Fruit fly (Drosophila melanogaster): ENCODE measurements around the gene CG9222.

The CG9222 gene

dm6 chr2L:6160100-6160499 is 29.3 kb downstream of the CG9222 start, which contains the start of gene CG13989:
TSS of gene CG13989 (plus strand) at chr2L:6160400.
- no peak for TF ChIP-seq CG14711 (tag; optimal IDR thresholded peaks at IDR 0.05)
- no peak for TF ChIP-seq Crg-1 (GFP tag; optimal IDR thresholded peaks at IDR 0.05)
- no peak for TF ChIP-seq Hr96 (GFP tag; optimal IDR thresholded peaks at IDR 0.05)
- no peak for TF ChIP-seq kay (GFP tag; ENCODE audit: borderline replicate concordance)
- no peak for TF ChIP-seq Clk (GFP tag; optimal IDR thresholded peaks at IDR 0.05)
- TF ChIP-seq CG12768 (GFP tag; optimal IDR thresholded peaks at IDR 0.05) = no peak
- no peak for TF ChIP-seq CG7101 (tag; optimal IDR thresholded peaks at IDR 0.05)
- no peak for TF ChIP-seq cic (GFP tag; optimal IDR thresholded peaks at IDR 0.05)
- no peak for TF ChIP-seq CG1620 (GFP tag; optimal IDR thresholded peaks at IDR 0.05)
- no peak for TF ChIP-seq toe (GFP tag; optimal IDR thresholded peaks at IDR 0.05)
- no peak for TF ChIP-seq cnc (optimal IDR thresholded peaks at IDR 0.05)
- no peak for TF ChIP-seq pad (GFP tag; optimal IDR thresholded peaks at IDR 0.05)
- no peak for TF ChIP-seq CG5204 (GFP tag; optimal IDR thresholded peaks at IDR 0.05)
- TF ChIP-seq CG33017 (tag; optimal IDR thresholded peaks at IDR 0.05) = no peak
- no peak for TF ChIP-seq CG7045 (GFP tag; optimal IDR thresholded peaks at IDR 0.05)

- TF ChIP-seq ovo (GFP tag; optimal IDR thresholded peaks at IDR 0.05) = no peak
Measured at dm6 chr2L:6165686-6166085, 34.9 kb downstream of the CG9222 start.

dm6 chr2L:6169119-6169518 is 38.3 kb downstream of the CG9222 start:
- no peak for TF ChIP-seq kay (GFP tag; ENCODE audit: borderline replicate concordance)
- no peak for TF ChIP-seq cnc (optimal IDR thresholded peaks at IDR 0.05)
- TF ChIP-seq cic (GFP tag; optimal IDR thresholded peaks at IDR 0.05) = no peak
- no peak for TF ChIP-seq CG7045 (GFP tag; optimal IDR thresholded peaks at IDR 0.05)
- TF ChIP-seq Clk (GFP tag; optimal IDR thresholded peaks at IDR 0.05) = no peak
- no peak for TF ChIP-seq pad (GFP tag; optimal IDR thresholded peaks at IDR 0.05)
- TF ChIP-seq ovo (GFP tag; optimal IDR thresholded peaks at IDR 0.05) = no peak
- TF ChIP-seq Crg-1 (GFP tag; optimal IDR thresholded peaks at IDR 0.05) = no peak
- no peak for TF ChIP-seq CG11617 (GFP tag; optimal IDR thresholded peaks at IDR 0.05)
- no peak for TF ChIP-seq Hr96 (GFP tag; optimal IDR thresholded peaks at IDR 0.05)
- TF ChIP-seq CG12768 (GFP tag; optimal IDR thresholded peaks at IDR 0.05) = no peak
- no peak for TF ChIP-seq tj (GFP tag; optimal IDR thresholded peaks at IDR 0.05)
- no peak for TF ChIP-seq CG33017 (tag; optimal IDR thresholded peaks at IDR 0.05)
- TF ChIP-seq CG1620 (GFP tag; optimal IDR thresholded peaks at IDR 0.05) = no peak
- TF ChIP-seq Mnt (GFP tag; optimal IDR thresholded peaks at IDR 0.05) = no peak
- TF ChIP-seq CG7101 (tag; optimal IDR thresholded peaks at IDR 0.05) = no peak

- no peak for TF ChIP-seq CG33017 (tag; optimal IDR thresholded peaks at IDR 0.05)
- no peak for TF ChIP-seq ovo (GFP tag; optimal IDR thresholded peaks at IDR 0.05)
- TF ChIP-seq CG5204 (GFP tag; optimal IDR thresholded peaks at IDR 0.05) = no peak
- TF ChIP-seq kay (GFP tag; ENCODE audit: borderline replicate concordance) = no peak
- TF ChIP-seq CG14711 (tag; optimal IDR thresholded peaks at IDR 0.05) = no peak
- TF ChIP-seq CG11617 (GFP tag; optimal IDR thresholded peaks at IDR 0.05) = no peak
- TF ChIP-seq CG12768 (GFP tag; optimal IDR thresholded peaks at IDR 0.05) = no peak
- no peak for TF ChIP-seq tj (GFP tag; optimal IDR thresholded peaks at IDR 0.05)
- no peak for TF ChIP-seq Hr96 (GFP tag; optimal IDR thresholded peaks at IDR 0.05)
- TF ChIP-seq pad (GFP tag; optimal IDR thresholded peaks at IDR 0.05) = no peak
- TF ChIP-seq CG7045 (GFP tag; optimal IDR thresholded peaks at IDR 0.05) = no peak
- TF ChIP-seq Crg-1 (GFP tag; optimal IDR thresholded peaks at IDR 0.05) = no peak
- no peak for TF ChIP-seq Mnt (GFP tag; optimal IDR thresholded peaks at IDR 0.05)
- TF ChIP-seq toe (GFP tag; optimal IDR thresholded peaks at IDR 0.05) = no peak
- TF ChIP-seq cnc (optimal IDR thresholded peaks at IDR 0.05) = no peak
Measured at dm6 chr2L:6171166-6171565, 40.3 kb downstream of the CG9222 start.

- TF ChIP-seq CG11617 (GFP tag; optimal IDR thresholded peaks at IDR 0.05) (no peak), pad (GFP tag; optimal IDR thresholded peaks at IDR 0.05) (no peak), CG7101 (tag; optimal IDR thresholded peaks at IDR 0.05) (no peak), Mnt (GFP tag; optimal IDR thresholded peaks at IDR 0.05) (no peak), CG14711 (tag; optimal IDR thresholded peaks at IDR 0.05) (no peak), Hr96 (GFP tag; optimal IDR thresholded peaks at IDR 0.05) (no peak)
Measured at dm6 chr2L:6172996-6173395, 42.2 kb downstream of the CG9222 start.

- TF ChIP-seq kay (GFP tag; ENCODE audit: borderline replicate concordance) = no peak
- no peak for TF ChIP-seq CG1620 (GFP tag; optimal IDR thresholded peaks at IDR 0.05)
- no peak for TF ChIP-seq pad (GFP tag; optimal IDR thresholded peaks at IDR 0.05)
- no peak for TF ChIP-seq CG7101 (tag; optimal IDR thresholded peaks at IDR 0.05)
- TF ChIP-seq CG11617 (GFP tag; optimal IDR thresholded peaks at IDR 0.05) = no peak
- no peak for TF ChIP-seq Clk (GFP tag; optimal IDR thresholded peaks at IDR 0.05)
- TF ChIP-seq Mnt (GFP tag; optimal IDR thresholded peaks at IDR 0.05) = no peak
- no peak for TF ChIP-seq toe (GFP tag; optimal IDR thresholded peaks at IDR 0.05)
- TF ChIP-seq CG12768 (GFP tag; optimal IDR thresholded peaks at IDR 0.05) = no peak
- TF ChIP-seq bab1 (GFP tag; optimal IDR thresholded peaks at IDR 0.05) = no peak
- TF ChIP-seq CG7045 (GFP tag; optimal IDR thresholded peaks at IDR 0.05) = no peak
- no peak for TF ChIP-seq Hr96 (GFP tag; optimal IDR thresholded peaks at IDR 0.05)
- no peak for TF ChIP-seq ovo (GFP tag; optimal IDR thresholded peaks at IDR 0.05)
- TF ChIP-seq CG14711 (tag; optimal IDR thresholded peaks at IDR 0.05) = no peak
- no peak for TF ChIP-seq cnc (optimal IDR thresholded peaks at IDR 0.05)
- TF ChIP-seq CG5204 (GFP tag; optimal IDR thresholded peaks at IDR 0.05) = no peak
- TF ChIP-seq Crg-1 (GFP tag; optimal IDR thresholded peaks at IDR 0.05) = no peak
Measured at dm6 chr2L:6176408-6176807, 45.6 kb downstream of the CG9222 start.

dm6 chr2L:6177141-6177540 is 46.3 kb downstream of the CG9222 start:
- TF ChIP-seq Clk (GFP tag; optimal IDR thresholded peaks at IDR 0.05) (no peak), CG14711 (tag; optimal IDR thresholded peaks at IDR 0.05) (no peak), Mnt (GFP tag; optimal IDR thresholded peaks at IDR 0.05) (no peak), CG12768 (GFP tag; optimal IDR thresholded peaks at IDR 0.05) (no peak), cic (GFP tag; optimal IDR thresholded peaks at IDR 0.05) (no peak), pad (GFP tag; optimal IDR thresholded peaks at IDR 0.05) (no peak), toe (GFP tag; optimal IDR thresholded peaks at IDR 0.05) (no peak), bab1 (GFP tag; optimal IDR thresholded peaks at IDR 0.05) (no peak), CG1620 (GFP tag; optimal IDR thresholded peaks at IDR 0.05) (no peak), CG7101 (tag; optimal IDR thresholded peaks at IDR 0.05) (no peak), CG5204 (GFP tag; optimal IDR thresholded peaks at IDR 0.05) (no peak), Hr96 (GFP tag; optimal IDR thresholded peaks at IDR 0.05) (no peak), Crg-1 (GFP tag; optimal IDR thresholded peaks at IDR 0.05) (no peak), ovo (GFP tag; optimal IDR thresholded peaks at IDR 0.05) (no peak), CG33017 (tag; optimal IDR thresholded peaks at IDR 0.05) (no peak), cnc (optimal IDR thresholded peaks at IDR 0.05) (no peak)

Data from whole organism, adult.